Worm (Caenorhabditis elegans): ENCODE measurements around the gene sre-28.

DNA sequence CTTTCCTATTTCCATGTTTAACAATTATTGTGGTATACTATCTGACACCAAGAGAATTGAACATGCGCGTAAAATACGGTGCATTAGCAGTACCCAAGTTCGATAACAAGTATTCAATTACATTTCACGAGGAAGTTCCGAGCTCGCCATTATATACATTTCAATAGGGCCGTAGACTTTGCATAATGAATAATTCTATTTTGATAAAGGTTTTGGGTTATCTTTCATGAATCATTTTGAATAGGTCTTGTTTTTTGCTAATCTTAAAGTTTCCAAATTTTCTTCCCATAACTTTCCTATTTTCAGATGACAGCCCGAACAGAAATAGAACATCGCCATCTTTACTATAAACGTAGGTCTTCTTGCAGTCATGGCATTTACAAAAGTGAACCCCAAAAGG is 18.0 kb upstream of the sre-28 start, which contains the start of gene C50H2.13:
- no peak for TF ChIP-seq ztf-23 (GFP tag; IDR thresholded peaks at IDR 0.05)
- TF ChIP-seq klf-2 (GFP tag; conservative IDR thresholded peaks at IDR 0.05): no peak
- no peak for TF ChIP-seq cog-1 (tag; optimal IDR thresholded peaks at IDR 0.05)
- no peak for TF ChIP-seq flt-1 (GFP tag; IDR thresholded peaks at IDR 0.05)
- TF ChIP-seq ztf-29 (GFP tag; IDR thresholded peaks at IDR 0.05): no peak

Measured in whole organism, midembryonic.